Fruit fly (Drosophila melanogaster): ENCODE results near the gene CG3982.

Gene CG3982

DNA sequence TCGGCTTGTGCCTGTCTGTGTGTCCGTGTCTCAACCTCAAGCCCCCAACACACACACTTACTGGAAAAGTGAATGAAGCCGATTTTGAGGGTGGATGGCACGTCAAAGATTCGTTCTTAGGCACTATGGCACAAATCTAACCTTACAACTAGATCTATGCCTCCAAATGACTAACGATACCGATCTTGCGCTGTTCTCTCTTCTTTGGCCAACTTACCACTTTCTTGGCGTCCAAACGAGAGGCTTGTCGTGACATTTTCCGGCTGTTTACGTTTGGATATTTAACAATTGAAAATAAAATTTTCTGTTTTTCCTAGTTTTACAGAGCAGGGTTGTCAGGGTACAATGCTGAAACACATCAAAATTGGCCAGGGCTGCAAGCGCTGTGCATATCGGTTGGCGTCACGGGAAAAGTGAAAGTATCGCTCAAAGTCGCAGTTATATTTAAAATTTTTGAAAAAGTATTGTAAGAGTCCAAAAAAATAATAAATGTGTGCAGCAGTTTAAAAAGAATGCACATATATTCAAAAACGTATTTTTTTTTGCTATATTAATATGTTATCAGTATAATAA is 24.8 kb upstream of the CG3982 start, which contains the start of the genes Bet3 and Nf-YA (continued):
- TF ChIP-seq nerfin-2 (GFP tag; IDR thresholded peaks at IDR 0.05; ENCODE audit: partially characterized antibody) (peak; percentile 72), CG32532 (GFP tag; IDR thresholded peaks at IDR 0.05) (peak; percentile 72), fd3F (GFP tag; optimal IDR thresholded peaks at IDR 0.05) (no peak), CG8944 (GFP tag; optimal IDR thresholded peaks at IDR 0.05) (peak; percentile 69), Hey (tag; optimal IDR thresholded peaks at IDR 0.05) (no peak), sug (tag; optimal IDR thresholded peaks at IDR 0.05) (peak; percentile 41), rib (GFP tag; IDR thresholded peaks at IDR 0.05) (peak; percentile 35; the same call in 1 of the 2 replicates), Dad (GFP tag; optimal IDR thresholded peaks at IDR 0.05) (peak; percentile 62), B-H1 (GFP tag; IDR thresholded peaks at IDR 0.05) (no peak; the same call in 2 of the 3 replicates), BEAF-32 (GFP tag; optimal IDR thresholded peaks at IDR 0.05) (peak; percentile 90), Dref (GFP tag; IDR thresholded peaks at IDR 0.05) (peak; percentile 68), Aef1 (GFP tag; IDR thresholded peaks at IDR 0.05) (peak; percentile 50; the same call in 1 of the 3 replicates), lola (GFP tag; optimal IDR thresholded peaks at IDR 0.05) (peak in 1 of 3 experiments; percentile 9), YL-1 (GFP tag; optimal IDR thresholded peaks at IDR 0.05) (peak; percentile 80), CG31224 (GFP tag; IDR thresholded peaks at IDR 0.05) (no peak), CG1233 (GFP tag; optimal IDR thresholded peaks at IDR 0.05) (peak; percentile 27), row (GFP tag; IDR thresholded peaks at IDR 0.05) (peak; percentile 93), Hr3 (GFP tag; optimal IDR thresholded peaks at IDR 0.05) (peak; percentile 50), CG11723 (GFP tag; optimal IDR thresholded peaks at IDR 0.05) (no peak), CG15514 (GFP tag; optimal IDR thresholded peaks at IDR 0.05) (peak; percentile 82), Sry-β (GFP tag; optimal IDR thresholded peaks at IDR 0.05) (no peak), ro (GFP tag; IDR thresholded peaks at IDR 0.05) (no peak), CG13287 (GFP tag; IDR thresholded peaks at IDR 0.05; ENCODE audit: partially characterized antibody) (peak; percentile 88), zfh1 (GFP tag; IDR thresholded peaks at IDR 0.05) (no peak; the same call in 2 of the 3 replicates), Dek (tag; optimal IDR thresholded peaks at IDR 0.05) (peak; percentile 47), kah (GFP tag; optimal IDR thresholded peaks at IDR 0.05) (no peak), HmgD (GFP tag; optimal IDR thresholded peaks at IDR 0.05) (peak; percentile 67), prd (optimal IDR thresholded peaks at IDR 0.05) (no peak), prd (GFP tag; IDR thresholded peaks at IDR 0.05) (peak; percentile 64; the same call in 2 of the 3 replicates), grn (GFP tag; optimal IDR thresholded peaks at IDR 0.05) (no peak), dan (GFP tag; IDR thresholded peaks at IDR 0.05) (no peak), dmrt11E (tag; optimal IDR thresholded peaks at IDR 0.05) (peak; percentile 35), br (optimal IDR thresholded peaks at IDR 0.05) (no peak), CG17802 (tag; optimal IDR thresholded peaks at IDR 0.05) (no peak), CG33557 (GFP tag; optimal IDR thresholded peaks at IDR 0.05) (no peak), CG1647 (GFP tag; optimal IDR thresholded peaks at IDR 0.05) (peak; percentile 26), CG6854 (GFP tag; optimal IDR thresholded peaks at IDR 0.05) (no peak), Ssrp (tag; optimal IDR thresholded peaks at IDR 0.05) (peak; percentile 44), CG9876 (GFP tag; optimal IDR thresholded peaks at IDR 0.05) (peak; percentile 8), ranshi (GFP tag; IDR thresholded peaks at IDR 0.05) (peak; percentile 32; the same call in 1 of the 2 replicates), vvl (GFP tag; IDR thresholded peaks at IDR 0.05) (peak; percentile 68; the same call in 1 of the 2 replicates), CG4328 (GFP tag; optimal IDR thresholded peaks at IDR 0.05) (no peak), Six4 (GFP tag; optimal IDR thresholded peaks at IDR 0.05) (no peak), Bdp1 (GFP tag; optimal IDR thresholded peaks at IDR 0.05) (peak; percentile 0), zf30C (GFP tag; optimal IDR thresholded peaks at IDR 0.05) (no peak), ash1 (GFP tag; optimal IDR thresholded peaks at IDR 0.05) (no peak), CG14014 (GFP tag; IDR thresholded peaks at IDR 0.05) (peak; percentile 49; the same call in 1 of the 2 replicates), CG14441 (GFP tag; IDR thresholded peaks at IDR 0.05) (peak; percentile 59), dysf (GFP tag; IDR thresholded peaks at IDR 0.05) (peak; percentile 31; the same call in 1 of the 3 replicates), Spps (tag; optimal IDR thresholded peaks at IDR 0.05) (no peak)

Data from whole organism, embryonic.